Worm (Caenorhabditis elegans) whole organism, mixed stage, embryonic: ENCODE measurements around the gene tatn-1.

ENCODE experiments used
- blmp-1 ChIP-seq: fragments of 150-350 bp; optimal IDR thresholded peaks from 2 replicates; lab custom pipeline; 2014; ENCODE audit warnings: missing biosample characterization, missing genetic modification characterization
- elt-1 ChIP-seq: sonication (generic microtip); optimal IDR thresholded peaks from 2 replicates; lab custom pipeline; 2017; ENCODE audit warnings: missing genetic modification characterization, mild to moderate bottlenecking, missing compliant biosample characterization, antibody characterized with exemption, moderate library complexity, borderline replicate concordance; ENCODE audit not compliant: insufficient read depth
- lin-13 ChIP-seq: fragments of 150-350 bp; optimal IDR thresholded peaks from 2 replicates; lab custom pipeline; 2014; ENCODE audit warnings: missing biosample characterization, missing genetic modification characterization
- lsy-2 ChIP-seq: fragments of 150-350 bp; optimal IDR thresholded peaks from 2 replicates; lab custom pipeline; 2014; ENCODE audit warnings: missing biosample characterization, missing genetic modification characterization
- mls-2 ChIP-seq: sonication (generic microtip); optimal IDR thresholded peaks from 2 replicates; lab custom pipeline; 2016; ENCODE audit warnings: mild to moderate bottlenecking, missing genetic modification characterization, moderate library complexity, missing compliant biosample characterization
- nhr-28 ChIP-seq: fragments of 150-350 bp; optimal IDR thresholded peaks from 2 replicates; lab custom pipeline; 2014; ENCODE audit warnings: missing biosample characterization, missing genetic modification characterization
- pha-4 ChIP-seq: fragments of 150-350 bp; optimal IDR thresholded peaks from 2 replicates; lab custom pipeline; 2018; ENCODE audit warnings: missing biosample characterization, missing genetic modification reagents, missing genetic modification characterization
- snpc-4 ChIP-seq: fragments of 150-350 bp; optimal IDR thresholded peaks from 2 replicates; lab custom pipeline; 2014; ENCODE audit warnings: missing biosample characterization, missing genetic modification characterization
- unc-62 ChIP-seq: fragments of 150-350 bp; optimal IDR thresholded peaks from 2 replicates; lab custom pipeline; 2014; ENCODE audit warnings: missing biosample characterization, missing genetic modification reagents, missing genetic modification characterization

DNA sequence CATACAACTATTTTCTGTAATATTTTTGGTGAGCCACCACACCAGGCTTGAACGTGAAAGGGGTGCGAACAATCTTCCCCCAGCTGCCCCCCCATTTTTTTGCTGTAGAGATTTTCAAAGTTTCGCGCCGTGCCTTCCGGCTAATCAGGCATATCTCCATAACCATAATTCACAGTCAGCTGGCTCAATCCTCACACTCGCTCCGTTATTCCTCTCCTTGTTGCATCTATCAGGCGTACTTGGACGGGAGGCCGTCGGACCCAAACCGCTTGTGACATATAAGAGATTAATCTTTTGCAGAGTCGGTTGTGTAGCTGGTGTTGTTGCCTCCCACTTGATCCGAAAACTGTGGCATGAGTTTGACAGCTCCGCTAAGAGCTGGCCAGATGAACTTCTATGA is 17.6 kb upstream of the tatn-1 start, which contains the start of gene unc-3:
- TF ChIP-seq blmp-1 (tag; lab: Kevin White, UChicago) (no peak), unc-62 (GFP tag; lab: Kevin White, UChicago) (no peak), lin-13 (tag; lab: Kevin White, UChicago) (no peak), mls-2 (tag; lab: Kevin White, UChicago) (no peak), snpc-4 (no peak), nhr-28 (tag; lab: Kevin White, UChicago) (no peak), elt-1 (tag; lab: Kevin White, UChicago) (no peak), lsy-2 (tag; lab: Kevin White, UChicago) (no peak), pha-4 (tag; lab: Kevin White, UChicago) (no peak)
